Worm (Caenorhabditis elegans) whole organism, L2 larva: ENCODE measurements around the gene yap-1.

Experiments used
- C34F6.9 ChIP-seq: fragments of 150-350 bp; optimal IDR thresholded peaks from 2 replicates; lab custom pipeline; 2014; ENCODE audit warnings: missing biosample characterization, missing genetic modification characterization
- F13H6.1 ChIP-seq: sonication (generic microtip); optimal IDR thresholded peaks from 2 replicates; lab custom pipeline; 2016; ENCODE audit warnings: missing genetic modification characterization, missing compliant biosample characterization
- Y55F3AM.14 ChIP-seq: fragments of 200-800 bp; sonication (Bioruptor generic); optimal IDR thresholded peaks from 2 replicates; lab custom pipeline; 2018; ENCODE audit warnings: mild to moderate bottlenecking, missing genetic modification characterization, missing compliant biosample characterization
- ZK546.5 ChIP-seq: sonication (generic microtip); optimal IDR thresholded peaks from 2 replicates; lab custom pipeline; 2017; ENCODE audit warnings: missing biosample characterization, missing genetic modification characterization
- alr-1 ChIP-seq: fragments of 150-350 bp; optimal IDR thresholded peaks from 2 replicates; lab custom pipeline; 2014; ENCODE audit warnings: missing biosample characterization, missing genetic modification characterization
- aly-2 ChIP-seq: fragments of 150-350 bp; optimal IDR thresholded peaks from 2 replicates; lab custom pipeline; 2014; ENCODE audit warnings: missing biosample characterization, missing genetic modification characterization
- ama-1 ChIP-seq: fragments of 150-350 bp; optimal IDR thresholded peaks from 2 replicates; lab custom pipeline; 2018; ENCODE audit warnings: inconsistent platforms
- blmp-1 ChIP-seq: sonication (generic microtip); optimal IDR thresholded peaks from 2 replicates; lab custom pipeline; 2017; ENCODE audit warnings: missing genetic modification characterization, mild to moderate bottlenecking, missing compliant biosample characterization, antibody characterized with exemption, moderate library complexity; ENCODE audit not compliant: insufficient read depth
- ceh-16 ChIP-seq: fragments of 150-350 bp; optimal IDR thresholded peaks from 2 replicates; lab custom pipeline; 2014; ENCODE audit warnings: missing biosample characterization, missing genetic modification characterization
- ceh-82 ChIP-seq: fragments of 150-350 bp; optimal IDR thresholded peaks from 2 replicates; lab custom pipeline; 2014; ENCODE audit warnings: missing biosample characterization, missing genetic modification characterization
- crh-2 ChIP-seq: sonication (generic microtip); optimal IDR thresholded peaks from 2 replicates; lab custom pipeline; 2017; ENCODE audit warnings: missing biosample characterization, missing genetic modification characterization
- elt-1 ChIP-seq: fragments of 150-350 bp; optimal IDR thresholded peaks from 2 replicates; lab custom pipeline; 2014; ENCODE audit warnings: missing biosample characterization, missing genetic modification characterization
- elt-3 ChIP-seq: sonication (generic microtip); optimal IDR thresholded peaks from 2 replicates; lab custom pipeline; 2017; ENCODE audit warnings: missing biosample characterization, missing genetic modification characterization
- fos-1 ChIP-seq: fragments of 150-350 bp; optimal IDR thresholded peaks from 2 replicates; lab custom pipeline; 2014; ENCODE audit warnings: missing biosample characterization, missing genetic modification characterization
- gmeb-1 ChIP-seq: fragments of 150-350 bp; optimal IDR thresholded peaks from 2 replicates; lab custom pipeline; 2014; ENCODE audit warnings: missing biosample characterization, missing genetic modification characterization
- lin-11 ChIP-seq: fragments of 150-350 bp; sonication (generic microtip); optimal IDR thresholded peaks from 2 replicates; lab custom pipeline; 2014; ENCODE audit warnings: missing biosample characterization, missing genetic modification characterization, inconsistent platforms, mixed read lengths
- lsy-2 ChIP-seq, 2 experiments: fragments of 150-350 bp in 1 of 2; sonication (generic microtip) in 1 of 2; optimal IDR thresholded peaks; 2 replicates each; lab custom pipeline; 2014 to 2017; ENCODE audit warnings: missing biosample characterization in 2 of 2, missing genetic modification characterization in 2 of 2
- mab-5 ChIP-seq: fragments of 150-350 bp; optimal IDR thresholded peaks from 2 replicates; lab custom pipeline; 2014; ENCODE audit warnings: missing biosample characterization, missing genetic modification characterization
- mbf-1 ChIP-seq: sonication (generic microtip); optimal IDR thresholded peaks from 2 replicates; lab custom pipeline; 2017; ENCODE audit warnings: missing biosample characterization, missing genetic modification characterization
- mdl-1 ChIP-seq, 2 experiments: fragments of 150-350 bp in 1 of 2; sonication (generic microtip) in 1 of 2; optimal IDR thresholded peaks; 2 replicates each; lab custom pipeline; 2017; ENCODE audit warnings: missing biosample characterization in 2 of 2, missing genetic modification characterization in 2 of 2
- nhr-11 ChIP-seq: fragments of 150-350 bp; optimal IDR thresholded peaks from 2 replicates; lab custom pipeline; 2014; ENCODE audit warnings: missing biosample characterization, missing genetic modification characterization
- nhr-21 ChIP-seq: fragments of 150-350 bp; optimal IDR thresholded peaks from 2 replicates; lab custom pipeline; 2014; ENCODE audit warnings: missing biosample characterization, missing genetic modification characterization
- nhr-23 ChIP-seq: fragments of 150-350 bp; optimal IDR thresholded peaks from 2 replicates; lab custom pipeline; 2014; ENCODE audit warnings: missing biosample characterization, missing genetic modification reagents, missing genetic modification characterization
- nhr-237 ChIP-seq: fragments of 150-350 bp; optimal IDR thresholded peaks from 2 replicates; lab custom pipeline; 2014; ENCODE audit warnings: missing biosample characterization, missing genetic modification characterization
- nhr-25 ChIP-seq: fragments of 150-350 bp; sonication (generic microtip); optimal IDR thresholded peaks from 3 replicates; lab custom pipeline; 2014; ENCODE audit warnings: missing biosample characterization, missing genetic modification characterization
- nhr-6 ChIP-seq: fragments of 150-350 bp; optimal IDR thresholded peaks from 2 replicates; lab custom pipeline; 2014; ENCODE audit warnings: missing biosample characterization, missing genetic modification characterization
- nhr-77 ChIP-seq: fragments of 150-350 bp; optimal IDR thresholded peaks from 2 replicates; lab custom pipeline; 2014; ENCODE audit warnings: missing biosample characterization, missing genetic modification characterization
- sem-4 ChIP-seq: fragments of 150-350 bp; optimal IDR thresholded peaks from 2 replicates; lab custom pipeline; 2014; ENCODE audit warnings: missing biosample characterization, missing genetic modification reagents, missing genetic modification characterization
- skn-1 ChIP-seq: sonication (generic microtip); optimal IDR thresholded peaks from 2 replicates; lab custom pipeline; 2017; ENCODE audit warnings: missing biosample characterization, missing genetic modification characterization
- sma-3 ChIP-seq: sonication (generic microtip); optimal IDR thresholded peaks from 2 replicates; lab custom pipeline; 2016; ENCODE audit warnings: missing genetic modification reagents, missing genetic modification characterization, missing compliant biosample characterization
- sma-9 ChIP-seq, 2 experiments: fragments of 150-350 bp in 1 of 2; sonication (generic microtip) in 1 of 2; optimal IDR thresholded peaks; 2 replicates each; lab custom pipeline; 2014 to 2016; ENCODE audit warnings: missing genetic modification characterization in 2 of 2, mild to moderate bottlenecking in 1 of 2, missing biosample characterization in 1 of 2, missing compliant biosample characterization in 1 of 2, missing genetic modification reagents in 1 of 2, moderate library complexity in 1 of 2
- snpc-4 ChIP-seq: fragments of 150-350 bp; optimal IDR thresholded peaks from 2 replicates; lab custom pipeline; 2014; ENCODE audit warnings: missing biosample characterization, missing genetic modification characterization
- unc-39 ChIP-seq: fragments of 150-350 bp; optimal IDR thresholded peaks from 2 replicates; lab custom pipeline; 2014; ENCODE audit warnings: missing biosample characterization, missing genetic modification characterization
- unc-55 ChIP-seq: fragments of 150-350 bp; sonication (generic microtip); optimal IDR thresholded peaks from 3 replicates; lab custom pipeline; 2014; ENCODE audit warnings: missing biosample characterization, missing genetic modification reagents, missing genetic modification characterization
- zag-1 ChIP-seq: fragments of 150-350 bp; optimal IDR thresholded peaks from 2 replicates; lab custom pipeline; 2014; ENCODE audit warnings: missing biosample characterization, missing genetic modification characterization
- ztf-1 ChIP-seq: fragments of 200-800 bp; sonication (Bioruptor generic); conservative IDR thresholded peaks from 2 replicates; pipeline ENCODE4 v1.3.6; 2022; ENCODE audit warnings: missing genetic modification characterization, missing compliant biosample characterization
- ztf-11 ChIP-seq: sonication (generic microtip); optimal IDR thresholded peaks from 2 replicates; lab custom pipeline; 2017; ENCODE audit warnings: missing biosample characterization, missing genetic modification characterization
- ztf-4 ChIP-seq: fragments of 150-350 bp; optimal IDR thresholded peaks from 2 replicates; lab custom pipeline; 2014; ENCODE audit warnings: missing biosample characterization, missing genetic modification characterization

yap-1 gene

DNA sequence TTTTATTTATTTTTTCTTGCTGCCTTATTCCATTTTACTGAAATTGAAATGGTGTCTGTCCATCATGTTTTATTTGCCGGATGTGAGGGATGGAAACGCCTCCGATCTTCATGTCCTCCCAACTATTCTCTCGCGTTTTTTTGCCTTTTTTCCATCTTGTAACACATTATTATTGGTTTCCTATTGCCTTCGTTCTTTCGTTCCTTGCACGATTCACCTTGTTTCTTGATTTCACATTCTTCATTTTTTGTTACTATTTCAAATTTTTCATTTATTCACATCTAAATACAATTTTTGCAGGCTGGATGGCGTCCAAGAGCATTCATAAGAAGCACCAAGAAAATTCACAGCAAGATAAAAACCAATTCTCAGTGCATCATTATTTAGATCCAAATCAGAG is at the start of gene yap-1:
TSS of gene yap-1 (plus strand) at position 301 of the 400 bp plus-strand sequence.
- TF ChIP-seq Y55F3AM.14 (GFP tag; lab: Kevin White, UChicago) (no peak), lsy-2 (tag; optimal IDR thresholded peaks at IDR 0.05; lab: Kevin White, UChicago) (no peak), elt-1 (tag; lab: Kevin White, UChicago) (no peak), sma-9 (GFP tag; optimal IDR thresholded peaks at IDR 0.05; lab: Kevin White, UChicago) (no peak), sma-9 (tag; optimal IDR thresholded peaks at IDR 0.05; lab: Kevin White, UChicago) (no peak), ztf-11 (tag; lab: Kevin White, UChicago) (no peak), sma-3 (GFP tag; lab: Kevin White, UChicago) (no peak), mab-5 (tag; lab: Kevin White, UChicago) (no peak), ztf-1 (GFP tag; lab: Robert Waterston, UW) (no peak), zag-1 (tag; lab: Kevin White, UChicago) (no peak)

DNA sequence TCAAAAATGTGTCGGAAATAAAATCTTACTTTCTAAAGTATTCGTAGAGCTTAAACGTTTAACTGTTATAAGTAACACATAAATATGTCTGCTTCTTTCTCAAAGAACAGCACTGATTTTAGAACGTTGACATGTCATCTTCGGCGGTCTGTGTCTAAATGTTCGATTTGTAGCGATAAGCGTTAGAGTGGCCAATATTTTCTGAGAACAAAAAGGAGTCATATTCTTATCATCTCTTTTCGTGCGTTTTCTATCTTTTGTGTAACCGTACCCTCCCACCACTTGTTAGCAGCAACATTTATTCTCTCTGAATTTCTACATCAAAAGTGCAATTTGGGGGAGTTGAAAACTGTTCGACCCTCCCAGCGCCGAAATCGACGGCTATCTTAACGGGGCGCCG is 46.6 kb upstream of the yap-1 start:
- TF ChIP-seq F13H6.1: no peak
- TF ChIP-seq unc-55 (GFP tag; lab: Kevin White, UChicago): no peak
- TF ChIP-seq nhr-237 (tag; lab: Kevin White, UChicago): no peak
- TF ChIP-seq fos-1 (tag; lab: Kevin White, UChicago): peak; percentile 77
- peak; percentile 18 for TF ChIP-seq nhr-21 (tag; lab: Kevin White, UChicago)
- TF ChIP-seq unc-39: no peak
- TF ChIP-seq blmp-1 (tag; lab: Kevin White, UChicago): no peak
- TF ChIP-seq sem-4: no peak

- TF ChIP-seq crh-2 (tag; lab: Kevin White, UChicago) (peak; percentile 13), sma-3 (GFP tag; lab: Kevin White, UChicago) (peak; percentile 40), ceh-16 (peak; percentile 70), ZK546.5 (tag; lab: Kevin White, UChicago) (no peak), ceh-82 (tag; lab: Kevin White, UChicago) (no peak), zag-1 (tag; lab: Kevin White, UChicago) (no peak), alr-1 (tag; lab: Kevin White, UChicago) (no peak), nhr-21 (tag; lab: Kevin White, UChicago) (peak; percentile 4), fos-1 (tag; lab: Kevin White, UChicago) (peak; percentile 0), elt-3 (tag; lab: Kevin White, UChicago) (no peak), nhr-25 (tag; lab: Kevin White, UChicago) (peak; percentile 48), sma-9 (GFP tag; optimal IDR thresholded peaks at IDR 0.05; lab: Kevin White, UChicago) (peak; percentile 14), sma-9 (tag; optimal IDR thresholded peaks at IDR 0.05; lab: Kevin White, UChicago) (no peak), blmp-1 (tag; lab: Kevin White, UChicago) (peak; percentile 28)
Measured at ce11 chrX:10647590-10648105, 44.1 kb upstream of the yap-1 start.

ce11 chrX:10650103-10650502 is 41.6 kb upstream of the yap-1 start:
- TF ChIP-seq nhr-25 (tag; lab: Kevin White, UChicago) (no peak), mab-5 (tag; lab: Kevin White, UChicago) (no peak), ceh-16 (no peak), nhr-237 (tag; lab: Kevin White, UChicago) (no peak), elt-1 (tag; lab: Kevin White, UChicago) (no peak), sma-9 (GFP tag; optimal IDR thresholded peaks at IDR 0.05; lab: Kevin White, UChicago) (no peak), sma-9 (tag; optimal IDR thresholded peaks at IDR 0.05; lab: Kevin White, UChicago) (no peak), ztf-1 (GFP tag; lab: Robert Waterston, UW) (no peak), nhr-6 (tag; lab: Kevin White, UChicago) (no peak), snpc-4 (tag; lab: Kevin White, UChicago) (no peak), C34F6.9 (tag; lab: Kevin White, UChicago) (no peak), nhr-23 (tag; lab: Kevin White, UChicago) (no peak), nhr-21 (tag; lab: Kevin White, UChicago) (no peak), nhr-77 (tag; lab: Kevin White, UChicago) (no peak), sem-4 (no peak), mbf-1 (tag; lab: Kevin White, UChicago) (no peak), ama-1 (no peak), sma-3 (GFP tag; lab: Kevin White, UChicago) (no peak), ztf-4 (tag; lab: Kevin White, UChicago) (no peak), F13H6.1 (no peak)

DNA sequence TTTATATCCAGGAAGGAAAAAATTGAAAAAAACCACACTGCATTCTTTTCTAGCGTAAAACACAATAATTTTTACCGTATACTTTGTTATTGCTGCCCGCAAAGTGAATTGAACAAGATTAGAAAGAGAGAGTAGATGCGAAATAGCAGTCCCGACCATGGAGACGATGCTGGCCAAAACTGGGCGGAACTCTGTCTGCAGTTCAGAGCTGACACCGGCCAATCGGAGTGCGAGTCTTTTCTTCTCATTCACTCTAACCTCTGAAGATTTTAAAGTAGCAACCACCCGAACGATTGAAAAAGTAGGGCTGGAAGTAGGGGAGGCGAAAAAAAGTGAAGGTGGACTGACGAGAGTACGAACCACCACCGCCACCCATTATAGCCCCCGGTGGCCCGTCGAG is 35.1 kb upstream of the yap-1 start:
- TF ChIP-seq alr-1 (tag; lab: Kevin White, UChicago) (no peak), gmeb-1 (tag; lab: Kevin White, UChicago) (no peak), ztf-4 (tag; lab: Kevin White, UChicago) (no peak), elt-3 (tag; lab: Kevin White, UChicago) (no peak), ztf-1 (GFP tag; lab: Robert Waterston, UW) (no peak), skn-1 (tag; lab: Kevin White, UChicago) (no peak), ama-1 (no peak), lsy-2 (tag; optimal IDR thresholded peaks at IDR 0.05; lab: Kevin White, UChicago) (peak in 1 of 2 experiments; percentile 30), blmp-1 (tag; lab: Kevin White, UChicago) (peak; percentile 52), F13H6.1 (no peak), aly-2 (tag; lab: Kevin White, UChicago) (no peak), nhr-11 (tag; lab: Kevin White, UChicago) (no peak), mbf-1 (tag; lab: Kevin White, UChicago) (no peak), ceh-82 (tag; lab: Kevin White, UChicago) (no peak), mdl-1 (tag; optimal IDR thresholded peaks at IDR 0.05; lab: Kevin White, UChicago) (no peak), lin-11 (tag; lab: Kevin White, UChicago) (peak; percentile 24)
- TF ChIP-seq, all 48 proteins: peak for 3
